Worm (Caenorhabditis elegans) whole organism, mixed stage, embryonic: ENCODE data around the gene nuo-4.
A peak's percentile ranks its signal among the peaks of the same experiment; 100 is the strongest.

ENCODE experiments used
- M03D4.4 ChIP-seq: sonication (generic microtip); optimal IDR thresholded peaks from 2 replicates; lab custom pipeline; 2017; ENCODE audit warnings: mild to moderate bottlenecking, missing genetic modification characterization, missing compliant biosample characterization
- bed-3 ChIP-seq: fragments of 200-800 bp; sonication (Bioruptor generic); optimal IDR thresholded peaks from 3 replicates; lab custom pipeline; 2018; ENCODE audit warnings: mild to moderate bottlenecking, missing genetic modification characterization, moderate library complexity, missing compliant biosample characterization
- blmp-1 ChIP-seq: fragments of 150-350 bp; optimal IDR thresholded peaks from 2 replicates; lab custom pipeline; 2014; ENCODE audit warnings: missing biosample characterization, missing genetic modification characterization
- ceh-39 ChIP-seq: fragments of 150-350 bp; optimal IDR thresholded peaks from 2 replicates; lab custom pipeline; 2014; ENCODE audit warnings: missing biosample characterization, missing genetic modification characterization
- ceh-43 ChIP-seq: fragments of 200-800 bp; sonication (Bioruptor generic); optimal IDR thresholded peaks from 2 replicates; lab custom pipeline; 2018; ENCODE audit warnings: mild to moderate bottlenecking, missing genetic modification characterization, moderate library complexity, missing compliant biosample characterization
- ceh-83 ChIP-seq: fragments of 200-800 bp; sonication (Bioruptor generic); optimal IDR thresholded peaks from 2 replicates; lab custom pipeline; 2018; ENCODE audit warnings: mild to moderate bottlenecking, missing genetic modification characterization, missing compliant biosample characterization
- ces-1 ChIP-seq: fragments of 150-350 bp; optimal IDR thresholded peaks from 2 replicates; lab custom pipeline; 2014; ENCODE audit warnings: missing biosample characterization, missing genetic modification reagents, missing genetic modification characterization
- cnd-1 ChIP-seq: fragments of 200-800 bp; sonication (Bioruptor generic); optimal IDR thresholded peaks from 2 replicates; lab custom pipeline; 2018; ENCODE audit warnings: mild to moderate bottlenecking, missing genetic modification characterization, missing compliant biosample characterization
- elt-1 ChIP-seq: sonication (generic microtip); optimal IDR thresholded peaks from 2 replicates; lab custom pipeline; 2017; ENCODE audit warnings: missing genetic modification characterization, mild to moderate bottlenecking, missing compliant biosample characterization, antibody characterized with exemption, moderate library complexity, borderline replicate concordance; ENCODE audit not compliant: insufficient read depth
- elt-3 ChIP-seq: fragments of 150-350 bp; optimal IDR thresholded peaks from 2 replicates; lab custom pipeline; 2014; ENCODE audit warnings: missing biosample characterization, missing genetic modification characterization
- flh-1 ChIP-seq: fragments of 200-800 bp; sonication (Bioruptor generic); optimal IDR thresholded peaks from 2 replicates; lab custom pipeline; 2018; ENCODE audit warnings: mild to moderate bottlenecking, missing genetic modification characterization, moderate library complexity, missing compliant biosample characterization
- hlh-1 ChIP-seq: fragments of 150-350 bp; optimal IDR thresholded peaks from 2 replicates; lab custom pipeline; 2014; ENCODE audit warnings: missing biosample characterization, missing genetic modification reagents, missing genetic modification characterization
- lin-13 ChIP-seq: fragments of 150-350 bp; optimal IDR thresholded peaks from 2 replicates; lab custom pipeline; 2014; ENCODE audit warnings: missing biosample characterization, missing genetic modification characterization
- lin-32 ChIP-seq: fragments of 200-800 bp; sonication (Bioruptor generic); optimal IDR thresholded peaks from 2 replicates; lab custom pipeline; 2018; ENCODE audit warnings: mild to moderate bottlenecking, missing genetic modification characterization, missing compliant biosample characterization
- lsy-2 ChIP-seq: fragments of 150-350 bp; optimal IDR thresholded peaks from 2 replicates; lab custom pipeline; 2014; ENCODE audit warnings: missing biosample characterization, missing genetic modification characterization
- mab-5 ChIP-seq: fragments of 150-350 bp; optimal IDR thresholded peaks from 2 replicates; lab custom pipeline; 2014; ENCODE audit warnings: missing biosample characterization, missing genetic modification characterization
- mep-1 ChIP-seq: fragments of 150-350 bp; optimal IDR thresholded peaks from 2 replicates; lab custom pipeline; 2017; ENCODE audit warnings: missing biosample characterization, missing genetic modification reagents, missing genetic modification characterization, inconsistent platforms
- mls-2 ChIP-seq: sonication (generic microtip); optimal IDR thresholded peaks from 2 replicates; lab custom pipeline; 2016; ENCODE audit warnings: mild to moderate bottlenecking, missing genetic modification characterization, moderate library complexity, missing compliant biosample characterization
- nhr-12 ChIP-seq: fragments of 150-350 bp; optimal IDR thresholded peaks from 2 replicates; lab custom pipeline; 2014; ENCODE audit warnings: missing biosample characterization, missing genetic modification characterization
- nhr-2 ChIP-seq: fragments of 150-350 bp; optimal IDR thresholded peaks from 2 replicates; lab custom pipeline; 2014; ENCODE audit warnings: missing biosample characterization, missing genetic modification characterization
- nhr-237 ChIP-seq: fragments of 150-350 bp; optimal IDR thresholded peaks from 2 replicates; lab custom pipeline; 2014; ENCODE audit warnings: missing biosample characterization, missing genetic modification characterization
- nhr-28 ChIP-seq: fragments of 150-350 bp; optimal IDR thresholded peaks from 2 replicates; lab custom pipeline; 2014; ENCODE audit warnings: missing biosample characterization, missing genetic modification characterization
- nhr-76 ChIP-seq: sonication (generic microtip); optimal IDR thresholded peaks from 2 replicates; lab custom pipeline; 2017; ENCODE audit warnings: missing biosample characterization, missing genetic modification characterization
- pha-4 ChIP-seq: fragments of 150-350 bp; optimal IDR thresholded peaks from 2 replicates; lab custom pipeline; 2018; ENCODE audit warnings: missing biosample characterization, missing genetic modification reagents, missing genetic modification characterization
- sem-2 ChIP-seq: fragments of 200-800 bp; sonication (Bioruptor generic); optimal IDR thresholded peaks from 2 replicates; lab custom pipeline; 2018; ENCODE audit warnings: mild to moderate bottlenecking, missing genetic modification characterization, missing compliant biosample characterization
- snpc-4 ChIP-seq: fragments of 150-350 bp; optimal IDR thresholded peaks from 2 replicates; lab custom pipeline; 2014; ENCODE audit warnings: missing biosample characterization, missing genetic modification characterization
- sptf-1 ChIP-seq: sonication (generic microtip); optimal IDR thresholded peaks from 2 replicates; lab custom pipeline; 2017; ENCODE audit warnings: mild to moderate bottlenecking, missing genetic modification characterization, moderate library complexity, missing compliant biosample characterization
- tbx-8 ChIP-seq: fragments of 200-800 bp; sonication (Bioruptor generic); optimal IDR thresholded peaks from 2 replicates; lab custom pipeline; 2018; ENCODE audit warnings: mild to moderate bottlenecking, missing genetic modification characterization, moderate library complexity, missing compliant biosample characterization
- unc-120 ChIP-seq: sonication (generic microtip); optimal IDR thresholded peaks from 2 replicates; lab custom pipeline; 2017; ENCODE audit warnings: missing genetic modification characterization, missing compliant biosample characterization; ENCODE audit not compliant: poor library complexity, severe bottlenecking
- unc-39 ChIP-seq: fragments of 150-350 bp; optimal IDR thresholded peaks from 2 replicates; lab custom pipeline; 2014; ENCODE audit warnings: missing biosample characterization, missing genetic modification characterization
- unc-62 ChIP-seq: fragments of 150-350 bp; optimal IDR thresholded peaks from 2 replicates; lab custom pipeline; 2014; ENCODE audit warnings: missing biosample characterization, missing genetic modification reagents, missing genetic modification characterization
- zip-8 ChIP-seq: fragments of 150-350 bp; optimal IDR thresholded peaks from 2 replicates; lab custom pipeline; 2014; ENCODE audit warnings: missing biosample characterization, missing genetic modification characterization
- ztf-11 ChIP-seq: fragments of 150-350 bp; optimal IDR thresholded peaks from 2 replicates; lab custom pipeline; 2014; ENCODE audit warnings: missing biosample characterization, missing genetic modification characterization

The nuo-4 gene

DNA sequence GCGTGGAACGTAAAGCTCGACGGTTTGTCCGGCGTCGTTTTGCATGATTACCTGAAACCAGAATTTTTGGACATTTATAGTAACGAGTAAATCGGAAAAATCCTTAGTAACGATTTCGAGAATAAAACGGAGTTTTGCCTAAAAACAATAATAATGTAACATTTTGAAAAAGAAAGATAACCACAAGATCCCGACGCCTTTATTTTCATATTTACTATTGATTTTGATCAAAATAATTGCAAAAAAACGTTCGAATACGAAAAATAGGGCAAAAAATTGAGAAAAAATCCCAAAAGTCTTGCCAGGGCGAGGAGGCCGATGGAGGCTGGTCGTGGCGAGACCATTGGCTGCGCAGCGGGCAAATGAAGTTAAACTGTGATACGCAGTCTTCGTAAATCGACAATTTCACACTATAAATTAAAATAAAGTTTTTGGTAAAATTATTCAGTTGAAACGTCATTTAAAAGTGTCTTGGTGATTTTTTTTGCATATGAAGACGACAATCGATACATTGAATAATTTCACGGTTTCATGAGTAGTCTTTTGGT lies 31.0 kb upstream of the nuo-4 start, which contains the start of gene rps-21:
rps-21 (minus strand) TSS at position 51 of the 548 bp plus-strand sequence.
- peak; percentile 73 for TF ChIP-seq ceh-39 (tag; lab: Kevin White, UChicago)
- TF ChIP-seq pha-4 (tag; lab: Kevin White, UChicago) = peak; percentile 54
- TF ChIP-seq sptf-1 = peak; percentile 26
- TF ChIP-seq lin-32 (GFP tag; lab: Kevin White, UChicago) = no peak
- no peak for TF ChIP-seq ceh-43 (GFP tag; lab: Kevin White, UChicago)
- TF ChIP-seq lin-13 (tag; lab: Kevin White, UChicago) = peak; percentile 16
- peak; percentile 87 for TF ChIP-seq mep-1 (tag; lab: Kevin White, UChicago)
- TF ChIP-seq ztf-11 = no peak
- no peak for TF ChIP-seq nhr-28 (tag; lab: Kevin White, UChicago)
- peak; percentile 82 for TF ChIP-seq lsy-2 (tag; lab: Kevin White, UChicago)
- TF ChIP-seq ces-1 (GFP tag; lab: Kevin White, UChicago) = peak; percentile 92
- no peak for TF ChIP-seq nhr-76
- TF ChIP-seq flh-1 (GFP tag; lab: Kevin White, UChicago) = no peak
- TF ChIP-seq M03D4.4 (tag; lab: Kevin White, UChicago) = no peak
- TF ChIP-seq unc-120 (tag; lab: Kevin White, UChicago) = peak; percentile 6
- TF ChIP-seq nhr-237 = peak; percentile 85
- no peak for TF ChIP-seq blmp-1
- TF ChIP-seq unc-62 (GFP tag; lab: Kevin White, UChicago) = peak; percentile 3
- no peak for TF ChIP-seq sem-2 (GFP tag; lab: Kevin White, UChicago)

ce11 chrIII:7188300-7189052 lies 29.9 kb upstream of the nuo-4 start, which contains the start of the genes F37C12.21 and F37C12.10:
Gene F37C12.21 (plus strand): TSS chrIII:7188357.
Gene F37C12.10 (minus strand): TSS chrIII:7188384.
- TF ChIP-seq zip-8 (tag; lab: Kevin White, UChicago) (no peak), lsy-2 (tag; lab: Kevin White, UChicago) (no peak)
- TF ChIP-seq, all 35 proteins: peak for 0

- TF ChIP-seq mep-1 (tag; lab: Kevin White, UChicago) = no peak
- TF ChIP-seq ceh-43 (GFP tag; lab: Kevin White, UChicago) = no peak
- no peak for TF ChIP-seq sptf-1
- no peak for TF ChIP-seq nhr-12 (tag; lab: Kevin White, UChicago)
- no peak for TF ChIP-seq nhr-2
- no peak for TF ChIP-seq M03D4.4 (tag; lab: Kevin White, UChicago)
- no peak for TF ChIP-seq cnd-1 (tag; lab: Kevin White, UChicago)
- no peak for TF ChIP-seq unc-39 (tag; lab: Kevin White, UChicago)
- no peak for TF ChIP-seq pha-4 (tag; lab: Kevin White, UChicago)
- no peak for TF ChIP-seq tbx-8 (GFP tag; lab: Kevin White, UChicago)
- no peak for TF ChIP-seq nhr-237
- TF ChIP-seq hlh-1 (tag; lab: Kevin White, UChicago) = no peak
- no peak for TF ChIP-seq elt-3 (tag; lab: Kevin White, UChicago)
- TF ChIP-seq mls-2 (tag; lab: Kevin White, UChicago) = no peak
- no peak for TF ChIP-seq ztf-11
Measured at ce11 chrIII:7185473-7185872, 26.9 kb upstream of the nuo-4 start, which contains the start of gene F37C12.14. Gene F37C12.14 (minus strand): TSS chrIII:7185573.

DNA sequence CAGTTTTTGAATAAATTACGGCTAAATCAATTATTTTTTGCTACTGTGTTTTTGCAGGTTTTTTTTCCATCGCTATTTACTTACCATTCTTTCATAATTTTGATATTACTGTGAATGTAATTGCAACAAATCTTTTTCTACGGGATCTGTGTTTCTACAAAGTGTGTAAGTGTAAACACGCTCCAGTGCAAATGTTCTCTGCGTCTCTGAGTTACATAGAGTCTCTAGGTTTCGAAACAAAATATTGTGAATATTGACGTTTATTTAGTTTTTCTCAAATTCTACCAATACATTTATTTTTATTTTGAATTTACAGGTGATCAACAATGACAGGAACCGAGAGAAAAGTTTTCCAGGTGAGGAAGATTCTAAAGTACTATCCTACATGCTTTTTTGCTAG lies 25.4 kb upstream of the nuo-4 start, which contains the start of gene yju-2:
yju-2 (plus strand) TSS at position 315 of the 400 bp plus-strand sequence.
- peak; percentile 82 for TF ChIP-seq pha-4 (tag; lab: Kevin White, UChicago)
- peak; percentile 4 for TF ChIP-seq sptf-1
- TF ChIP-seq lsy-2 (tag; lab: Kevin White, UChicago) = peak; percentile 70
- peak; percentile 69 for TF ChIP-seq ces-1 (GFP tag; lab: Kevin White, UChicago)
- no peak for TF ChIP-seq snpc-4 (tag; lab: Kevin White, UChicago)
- TF ChIP-seq ceh-39 (tag; lab: Kevin White, UChicago) = peak; percentile 24
- TF ChIP-seq hlh-1 (tag; lab: Kevin White, UChicago) = no peak
- peak; percentile 47 for TF ChIP-seq nhr-237

DNA sequence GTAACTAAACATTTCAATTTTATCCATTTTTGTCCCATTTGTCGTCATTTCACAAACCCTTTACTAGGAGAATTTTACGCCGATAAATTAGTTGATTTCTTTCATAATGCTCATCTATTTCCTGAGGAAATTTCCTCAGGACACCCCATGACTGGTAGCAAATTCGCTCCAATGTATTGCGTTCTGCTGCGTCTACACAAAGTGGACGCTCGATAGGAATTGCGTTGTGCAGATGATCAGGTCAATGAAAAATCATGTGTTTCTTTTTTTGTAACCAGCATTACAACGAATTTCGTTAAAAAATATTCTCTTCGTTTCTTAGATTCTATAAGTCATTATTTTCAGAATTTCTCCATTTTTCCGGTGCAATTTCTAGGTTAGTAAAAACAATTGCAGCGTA lies 23.2 kb upstream of the nuo-4 start, which contains the start of gene epg-4:
epg-4 (plus strand) TSS at position 346 of the 400 bp plus-strand sequence.
- TF ChIP-seq sptf-1 (peak; percentile 41), unc-62 (GFP tag; lab: Kevin White, UChicago) (no peak), bed-3 (GFP tag; lab: Kevin White, UChicago) (no peak), ceh-39 (tag; lab: Kevin White, UChicago) (no peak), lin-13 (tag; lab: Kevin White, UChicago) (no peak), mls-2 (tag; lab: Kevin White, UChicago) (peak; percentile 12), elt-1 (tag; lab: Kevin White, UChicago) (no peak), ceh-83 (GFP tag; lab: Kevin White, UChicago) (no peak), hlh-1 (tag; lab: Kevin White, UChicago) (peak; percentile 8), nhr-28 (tag; lab: Kevin White, UChicago) (no peak), mep-1 (tag; lab: Kevin White, UChicago) (peak; percentile 67), cnd-1 (tag; lab: Kevin White, UChicago) (no peak), lsy-2 (tag; lab: Kevin White, UChicago) (peak; percentile 7), nhr-237 (no peak), nhr-2 (no peak), sem-2 (GFP tag; lab: Kevin White, UChicago) (no peak), flh-1 (GFP tag; lab: Kevin White, UChicago) (no peak), tbx-8 (GFP tag; lab: Kevin White, UChicago) (no peak), mab-5 (tag; lab: Kevin White, UChicago) (no peak)
